Worm (Caenorhabditis elegans) whole organism, L4 larva: ENCODE results near the gene Y51B9A.5.

Experiments used
- Y105C5A.15 ChIP-seq: fragments of 200-800 bp; sonication (Bioruptor generic); IDR thresholded peaks from 2 replicates; pipeline ENCODE4 v1.3.6; 2022; ENCODE audit warnings: missing genetic modification characterization, missing compliant biosample characterization
- dmd-8 ChIP-seq: fragments of 200-800 bp; sonication (Bioruptor generic); IDR thresholded peaks from 2 replicates; pipeline ENCODE4 v1.3.6; 2022; ENCODE audit warnings: missing genetic modification characterization, missing compliant biosample characterization
- jun-1 ChIP-seq: fragments of 150-350 bp; optimal IDR thresholded peaks from 2 replicates; lab custom pipeline; 2014; ENCODE audit warnings: missing biosample characterization, missing genetic modification reagents, missing genetic modification characterization
- lin-39 ChIP-seq: fragments of 150-350 bp; optimal IDR thresholded peaks from 2 replicates; lab custom pipeline; 2014; ENCODE audit warnings: missing biosample characterization, missing genetic modification reagents, missing genetic modification characterization
- nhr-6 ChIP-seq: fragments of 150-350 bp; optimal IDR thresholded peaks from 2 replicates; lab custom pipeline; 2014; ENCODE audit warnings: missing biosample characterization, missing genetic modification characterization
- unc-130 ChIP-seq: sonication (generic microtip); optimal IDR thresholded peaks from 2 replicates; lab custom pipeline; 2016; ENCODE audit warnings: missing genetic modification reagents, missing genetic modification characterization, missing compliant biosample characterization
- zag-1 ChIP-seq: fragments of 150-350 bp; optimal IDR thresholded peaks from 2 replicates; lab custom pipeline; 2014; ENCODE audit warnings: missing biosample characterization, missing genetic modification characterization

- no peak for TF ChIP-seq jun-1
- TF ChIP-seq dmd-8 (GFP tag; lab: Robert Waterston, UW): no peak
- no peak for TF ChIP-seq lin-39
- TF ChIP-seq Y105C5A.15 (GFP tag; lab: Robert Waterston, UW): no peak
- no peak for TF ChIP-seq zag-1 (tag; lab: Kevin White, UChicago)
- no peak for TF ChIP-seq nhr-6
- no peak for TF ChIP-seq unc-130
Measured at ce11 chrII:9399746-9400145, 4.2 kb upstream of the Y51B9A.5 start, which contains the start of gene Y51B9A.7.
